Fruit fly (Drosophila melanogaster) whole organism, embryonic: ENCODE measurements around the gene inaE.

Experiments used
- B-H1 ChIP-seq: fragments of 200-800 bp; sonication (Bioruptor generic); IDR thresholded peaks from 3 replicates; pipeline ENCODE4 v1.3.6; 2022; ENCODE audit warnings: missing biosample characterization, missing genetic modification characterization
- BtbVII ChIP-seq: fragments of 200-800 bp; sonication (Bioruptor generic); optimal IDR thresholded peaks from 3 replicates; lab custom pipeline; 2017; ENCODE audit warnings: missing biosample characterization, mild to moderate bottlenecking, missing genetic modification characterization
- CG11093 ChIP-seq: fragments of 200-800 bp; sonication (Bioruptor generic); IDR thresholded peaks from 3 replicates; pipeline ENCODE4 v1.3.6; 2022; ENCODE audit warnings: missing biosample characterization, missing genetic modification characterization
- CG11695 ChIP-seq: fragments of 200-800 bp; sonication (Bioruptor generic); IDR thresholded peaks from 3 replicates; pipeline ENCODE4 v1.3.6; 2022; ENCODE audit warnings: missing biosample characterization, missing genetic modification characterization
- CG12155 ChIP-seq: fragments of 200-800 bp; sonication (Bioruptor generic); optimal IDR thresholded peaks from 3 replicates; lab custom pipeline; 2016; ENCODE audit warnings: missing biosample characterization, missing genetic modification characterization
- CG12236 ChIP-seq: fragments of 200-800 bp; sonication (Bioruptor generic); optimal IDR thresholded peaks from 2 replicates; lab custom pipeline; 2016; ENCODE audit warnings: missing biosample characterization, missing genetic modification characterization
- CG1647 ChIP-seq: fragments of 200-800 bp; sonication (Bioruptor generic); optimal IDR thresholded peaks from 3 replicates; lab custom pipeline; 2016; ENCODE audit warnings: missing biosample characterization, missing genetic modification characterization
- CG2202 ChIP-seq: fragments of 200-800 bp; sonication (Bioruptor generic); optimal IDR thresholded peaks from 2 replicates; lab custom pipeline; 2018; ENCODE audit warnings: missing biosample characterization, mild to moderate bottlenecking, missing genetic modification characterization
- CG2875 ChIP-seq: fragments of 200-800 bp; sonication (Bioruptor generic); optimal IDR thresholded peaks from 2 replicates; lab custom pipeline; 2017; ENCODE audit warnings: missing biosample characterization, mild to moderate bottlenecking, missing genetic modification characterization, missing genetic modification reagents
- CG30431 ChIP-seq: fragments of 200-800 bp; sonication (Bioruptor generic); optimal IDR thresholded peaks from 2 replicates; lab custom pipeline; 2017; ENCODE audit warnings: missing biosample characterization, missing genetic modification characterization
- CG31388 ChIP-seq: fragments of 200-800 bp; sonication (Bioruptor generic); optimal IDR thresholded peaks from 2 replicates; lab custom pipeline; 2016; ENCODE audit warnings: missing biosample characterization, missing genetic modification characterization
- CG32767 ChIP-seq: fragments of 200-800 bp; sonication (Bioruptor generic); IDR thresholded peaks from 2 replicates; pipeline ENCODE4 v1.3.6; 2022; ENCODE audit warnings: missing biosample characterization, missing genetic modification characterization
- CG4282 ChIP-seq: fragments of 200-800 bp; sonication (Bioruptor generic); optimal IDR thresholded peaks from 2 replicates; lab custom pipeline; 2016; ENCODE audit warnings: missing biosample characterization, missing genetic modification characterization
- CG4360 ChIP-seq: fragments of 200-800 bp; sonication (Bioruptor generic); IDR thresholded peaks from 2 replicates; pipeline ENCODE4 v1.3.6; 2022; ENCODE audit warnings: missing biosample characterization, missing genetic modification characterization
- CG4424 ChIP-seq: fragments of 200-800 bp; sonication (Bioruptor generic); optimal IDR thresholded peaks from 3 replicates; lab custom pipeline; 2016; ENCODE audit warnings: missing biosample characterization, missing genetic modification characterization
- CG7271 ChIP-seq: fragments of 200-800 bp; sonication (Bioruptor generic); optimal IDR thresholded peaks from 2 replicates; lab custom pipeline; 2018; ENCODE audit warnings: missing biosample characterization, mild to moderate bottlenecking, missing genetic modification characterization, moderate library complexity
- CG9215 ChIP-seq: fragments of 200-800 bp; sonication (Bioruptor generic); IDR thresholded peaks from 2 replicates; pipeline ENCODE4 v1.3.6; 2022; ENCODE audit warnings: missing biosample characterization, missing genetic modification characterization
- Dad ChIP-seq: fragments of 200-800 bp; sonication (Bioruptor generic); optimal IDR thresholded peaks from 3 replicates; lab custom pipeline; 2016; ENCODE audit warnings: missing biosample characterization, missing genetic modification characterization
- Dek ChIP-seq: fragments of 200-800 bp; sonication (Bioruptor generic); optimal IDR thresholded peaks from 3 replicates; lab custom pipeline; 2019; ENCODE audit warnings: missing biosample characterization, mild to moderate bottlenecking, missing genetic modification characterization, moderate library complexity
- Ets65A ChIP-seq: fragments of 200-800 bp; sonication (Bioruptor generic); peaks from one replicate; lab custom pipeline; 2016; ENCODE audit warnings: missing biosample characterization, missing genetic modification characterization
- H15 ChIP-seq: fragments of 200-800 bp; sonication (Bioruptor generic); IDR thresholded peaks from 3 replicates; pipeline ENCODE4 v1.3.6; 2022; ENCODE audit warnings: missing biosample characterization, missing genetic modification characterization
- Hey ChIP-seq: fragments of 200-800 bp; sonication (Bioruptor generic); optimal IDR thresholded peaks from 3 replicates; lab custom pipeline; 2018; ENCODE audit warnings: missing biosample characterization, mild to moderate bottlenecking, missing genetic modification characterization
- Hmx ChIP-seq: fragments of 200-800 bp; sonication (Bioruptor generic); optimal IDR thresholded peaks from 2 replicates; lab custom pipeline; 2016; ENCODE audit warnings: missing biosample characterization, missing genetic modification characterization
- Max ChIP-seq: fragments of 200-800 bp; sonication (Bioruptor generic); optimal IDR thresholded peaks from 2 replicates; lab custom pipeline; 2016; ENCODE audit warnings: missing biosample characterization, mild to moderate bottlenecking, missing genetic modification characterization
- NC2α ChIP-seq: fragments of 200-800 bp; sonication (Bioruptor generic); optimal IDR thresholded peaks from 2 replicates; lab custom pipeline; 2016; ENCODE audit warnings: missing biosample characterization, missing genetic modification characterization
- PHDP ChIP-seq: fragments of 200-800 bp; sonication (Bioruptor generic); optimal IDR thresholded peaks from 3 replicates; lab custom pipeline; 2018; ENCODE audit warnings: missing biosample characterization, mild to moderate bottlenecking, missing genetic modification characterization, moderate library complexity
- Tbp ChIP-seq: fragments of >200 bp; optimal IDR thresholded peaks from 2 replicates; lab custom pipeline; 2018; ENCODE audit warnings: missing biosample characterization, missing genetic modification characterization
- ase ChIP-seq: fragments of 200-800 bp; sonication (Bioruptor generic); IDR thresholded peaks from 3 replicates; pipeline ENCODE4 v1.3.6; 2022; ENCODE audit warnings: missing biosample characterization, missing genetic modification characterization
- ash1 ChIP-seq: fragments of 200-800 bp; sonication (Bioruptor generic); optimal IDR thresholded peaks from 2 replicates; lab custom pipeline; 2018; ENCODE audit warnings: missing biosample characterization, mild to moderate bottlenecking, missing genetic modification characterization
- bcd ChIP-seq: fragments of 200-800 bp; sonication (Bioruptor generic); optimal IDR thresholded peaks from 2 replicates; lab custom pipeline; 2017; ENCODE audit warnings: missing biosample characterization, mild to moderate bottlenecking, missing genetic modification characterization
- btn ChIP-seq: fragments of 200-800 bp; sonication (Bioruptor generic); optimal IDR thresholded peaks from 2 replicates; lab custom pipeline; 2016; ENCODE audit warnings: missing biosample characterization, missing genetic modification characterization
- cg ChIP-seq: fragments of 200-800 bp; sonication (Bioruptor generic); optimal IDR thresholded peaks from 3 replicates; lab custom pipeline; 2019; ENCODE audit warnings: missing biosample characterization, mild to moderate bottlenecking, missing genetic modification characterization, moderate library complexity
- ci ChIP-seq: fragments of 200-800 bp; sonication (Bioruptor generic); IDR thresholded peaks from 3 replicates; pipeline ENCODE4 v1.3.6; 2022; ENCODE audit warnings: missing biosample characterization, missing genetic modification characterization
- crp ChIP-seq, 2 experiments: fragments of 200-800 bp; sonication (Bioruptor generic); optimal IDR thresholded peaks; 2 replicates in 1 of 2; 3 replicates in 1 of 2; lab custom pipeline; 2017; ENCODE audit warnings: missing biosample characterization in 2 of 2, missing genetic modification characterization in 2 of 2, mild to moderate bottlenecking in 1 of 2, moderate library complexity in 1 of 2
- dm ChIP-seq: fragments of 200-800 bp; sonication (Bioruptor generic); optimal IDR thresholded peaks from 3 replicates; lab custom pipeline; 2016; ENCODE audit warnings: missing biosample characterization, missing genetic modification characterization
- en ChIP-seq: fragments of 200-800 bp; sonication (Bioruptor generic); optimal IDR thresholded peaks from 2 replicates; lab custom pipeline; 2016; ENCODE audit warnings: missing biosample characterization, missing genetic modification characterization
- fd64A ChIP-seq: fragments of 200-800 bp; sonication (Bioruptor generic); optimal IDR thresholded peaks from 3 replicates; lab custom pipeline; 2018; ENCODE audit warnings: missing biosample characterization, mild to moderate bottlenecking, missing genetic modification characterization
- fu2 ChIP-seq: fragments of 200-800 bp; sonication (Bioruptor generic); optimal IDR thresholded peaks from 2 replicates; lab custom pipeline; 2016; ENCODE audit warnings: missing biosample characterization, missing genetic modification characterization
- hth ChIP-seq: fragments of >200 bp; optimal IDR thresholded peaks from 2 replicates; lab custom pipeline; 2017; ENCODE audit warnings: inconsistent platforms
- inv ChIP-seq: fragments of 200-800 bp; sonication (Bioruptor generic); IDR thresholded peaks from 2 replicates; pipeline ENCODE4 v1.3.6; 2022; ENCODE audit warnings: missing biosample characterization, missing genetic modification characterization; ENCODE audit not compliant: partially characterized antibody
- lbe ChIP-seq: fragments of 200-800 bp; sonication (Bioruptor generic); optimal IDR thresholded peaks from 2 replicates; lab custom pipeline; 2016; ENCODE audit warnings: missing biosample characterization, mild to moderate bottlenecking, missing genetic modification characterization
- lov ChIP-seq, 2 experiments: fragments of 200-800 bp in 1 of 2; fragments of >200 bp in 1 of 2; sonication (Bioruptor generic) in 1 of 2; IDR thresholded peaks in 1 of 2; optimal IDR thresholded peaks in 1 of 2; 2 replicates in 1 of 2; 3 replicates in 1 of 2; pipeline versions ENCODE4 v1.3.6 to Lab custom; 2017 to 2022; ENCODE audit warnings: missing biosample characterization in 1 of 2, missing genetic modification characterization in 1 of 2
- odd ChIP-seq: fragments of 200-800 bp; sonication (Bioruptor generic); optimal IDR thresholded peaks from 2 replicates; lab custom pipeline; 2017; ENCODE audit warnings: missing biosample characterization, mild to moderate bottlenecking, missing genetic modification characterization
- pros ChIP-seq: fragments of 200-800 bp; sonication (Bioruptor generic); optimal IDR thresholded peaks from 3 replicates; lab custom pipeline; 2019; ENCODE audit warnings: missing biosample characterization, mild to moderate bottlenecking, missing genetic modification characterization, moderate library complexity
- ro ChIP-seq: fragments of 200-800 bp; sonication (Bioruptor generic); IDR thresholded peaks from 2 replicates; pipeline ENCODE4 v1.3.6; 2022; ENCODE audit warnings: missing biosample characterization, missing genetic modification characterization
- salm ChIP-seq: fragments of 200-800 bp; sonication (Bioruptor generic); optimal IDR thresholded peaks from 2 replicates; lab custom pipeline; 2018; ENCODE audit warnings: missing biosample characterization, mild to moderate bottlenecking, missing genetic modification characterization
- slou ChIP-seq: fragments of 200-800 bp; sonication (Bioruptor generic); optimal IDR thresholded peaks from 3 replicates; lab custom pipeline; 2016; ENCODE audit warnings: missing biosample characterization, missing genetic modification characterization
- tgo ChIP-seq: fragments of 200-800 bp; sonication (Bioruptor generic); IDR thresholded peaks from 3 replicates; pipeline ENCODE4 v1.3.6; 2022; ENCODE audit warnings: missing biosample characterization, missing genetic modification characterization
- tll ChIP-seq, 2 experiments: fragments of 200-800 bp in 1 of 2; fragments of >200 bp in 1 of 2; sonication (Bioruptor generic) in 1 of 2; optimal IDR thresholded peaks; 2 replicates each; lab custom pipeline; 2017 to 2019; ENCODE audit warnings: missing biosample characterization in 2 of 2, missing genetic modification characterization in 2 of 2, mild to moderate bottlenecking in 1 of 2, moderate library complexity in 1 of 2
- tna ChIP-seq: fragments of 200-800 bp; sonication (Bioruptor generic); IDR thresholded peaks from 2 replicates; pipeline ENCODE4 v1.3.6; 2022; ENCODE audit warnings: missing biosample characterization, missing genetic modification characterization; ENCODE audit not compliant: partially characterized antibody
- unpg ChIP-seq: fragments of 200-800 bp; sonication (Bioruptor generic); optimal IDR thresholded peaks from 3 replicates; lab custom pipeline; 2018; ENCODE audit warnings: missing biosample characterization, mild to moderate bottlenecking, missing genetic modification characterization, moderate library complexity

inaE gene

dm6 chrX:13739411-13739888, 44.1 kb upstream of the inaE start, which contains the start of gene CG11151 (continued):
- TF ChIP-seq crp (GFP tag; optimal IDR thresholded peaks at IDR 0.05; lab: Kevin White, UChicago): peak; percentile 13 to 85
- TF ChIP-seq hth: no peak
- peak; percentile 96 for TF ChIP-seq Max
- TF ChIP-seq NC2α (GFP tag; lab: Kevin White, UChicago): peak; percentile 96
- peak; percentile 96 for TF ChIP-seq fu2
- TF ChIP-seq CG12236 (GFP tag; lab: Kevin White, UChicago): peak; percentile 97
- peak; percentile 97 for TF ChIP-seq lbe (GFP tag; lab: Kevin White, UChicago)
- peak; percentile 92 for TF ChIP-seq Hmx
- peak; percentile 95 for TF ChIP-seq ase (GFP tag; lab: Robert Waterston, UW)
- peak; percentile 94 for TF ChIP-seq Dad (GFP tag; lab: Kevin White, UChicago)
- TF ChIP-seq ash1 (GFP tag; lab: Kevin White, UChicago): peak; percentile 82
- TF ChIP-seq slou: peak; percentile 92
- TF ChIP-seq lov (optimal IDR thresholded peaks at IDR 0.05; lab: Kevin White, UChicago): no peak
- TF ChIP-seq lov (GFP tag; IDR thresholded peaks at IDR 0.05; lab: Robert Waterston, UW): peak; percentile 91
- TF ChIP-seq BtbVII (GFP tag; lab: Kevin White, UChicago): peak; percentile 97
- TF ChIP-seq inv: peak; percentile 57
- TF ChIP-seq H15 (GFP tag; lab: Robert Waterston, UW): peak; percentile 94
- peak; percentile 96 for TF ChIP-seq bcd (GFP tag; lab: Kevin White, UChicago)
- peak; percentile 95 for TF ChIP-seq en (GFP tag; lab: Kevin White, UChicago)
- no peak for TF ChIP-seq Tbp (GFP tag; lab: Kevin White, UChicago)
- TF ChIP-seq CG32767 (GFP tag; lab: Robert Waterston, UW): peak; percentile 95
- peak; percentile 96 for TF ChIP-seq tgo
- peak; percentile 85 for TF ChIP-seq CG11093
- peak; percentile 88 for TF ChIP-seq CG9215
- TF ChIP-seq Dek (tag; lab: Kevin White, UChicago): peak; percentile 94
- TF ChIP-seq Ets65A (GFP tag; lab: Kevin White, UChicago): peak; percentile 99
- peak; percentile 66 to 88 for TF ChIP-seq tll (GFP tag; optimal IDR thresholded peaks at IDR 0.05; lab: Kevin White, UChicago)
- TF ChIP-seq CG11695 (GFP tag; lab: Robert Waterston, UW): peak; percentile 96
- TF ChIP-seq CG4282 (GFP tag; lab: Kevin White, UChicago): peak; percentile 98
- peak; percentile 93 for TF ChIP-seq dm (GFP tag; lab: Kevin White, UChicago)
- TF ChIP-seq CG2202 (tag; lab: Kevin White, UChicago): peak; percentile 94
- TF ChIP-seq cg (GFP tag; lab: Kevin White, UChicago): no peak
- peak; percentile 88 for TF ChIP-seq CG31388 (GFP tag; lab: Kevin White, UChicago)
- TF ChIP-seq odd (GFP tag; lab: Kevin White, UChicago): peak; percentile 94
- TF ChIP-seq ro: peak; percentile 76
- peak; percentile 96 for TF ChIP-seq CG2875
- peak; percentile 99 for TF ChIP-seq unpg
- TF ChIP-seq pros (GFP tag; lab: Kevin White, UChicago): peak; percentile 65
- TF ChIP-seq CG4360 (GFP tag; lab: Robert Waterston, UW): no peak
- TF ChIP-seq ci: peak; percentile 98
- peak; percentile 93 for TF ChIP-seq CG12155 (GFP tag; lab: Kevin White, UChicago)
- TF ChIP-seq btn: peak; percentile 95
- TF ChIP-seq Hey (tag; lab: Kevin White, UChicago): peak; percentile 85
- peak; percentile 94 for TF ChIP-seq CG30431 (GFP tag; lab: Kevin White, UChicago)
- peak; percentile 54; the same call in 1 of the 2 replicates for TF ChIP-seq tna
- TF ChIP-seq fd64A (GFP tag; lab: Kevin White, UChicago): peak; percentile 87
- peak; percentile 95 for TF ChIP-seq CG1647
- peak; percentile 94 for TF ChIP-seq B-H1
- TF ChIP-seq salm (tag; lab: Kevin White, UChicago): peak; percentile 96
- TF ChIP-seq PHDP (tag; lab: Kevin White, UChicago): peak; percentile 98
- TF ChIP-seq CG7271 (tag; lab: Kevin White, UChicago): peak; percentile 86
- TF ChIP-seq CG4424 (GFP tag; lab: Kevin White, UChicago): peak; percentile 97
